Fruit fly (Drosophila melanogaster): ENCODE measurements around the gene CG17177.

- TF ChIP-seq psq (optimal IDR thresholded peaks at IDR 0.05) = no peak
- no peak for TF ChIP-seq pan (optimal IDR thresholded peaks at IDR 0.05)
- TF ChIP-seq CG8478 (optimal IDR thresholded peaks at IDR 0.05) = no peak
- no peak for TF ChIP-seq usp (GFP tag; optimal IDR thresholded peaks at IDR 0.05)
- TF ChIP-seq EcR (GFP tag; optimal IDR thresholded peaks at IDR 0.05) = peak in 1 of 2 experiments; percentile 13
Measured at dm6 chr3L:14671546-14671945, 29.9 kb downstream of the CG17177 start.

Measured in whole organism.